Worm (Caenorhabditis elegans) whole organism, early embryonic: Measurements from ENCODE around the gene F53C11.1.

Source experiments
- F13C5.2 ChIP-seq: sonication (generic microtip); optimal IDR thresholded peaks from 2 replicates; lab custom pipeline; 2017; ENCODE audit warnings: mild to moderate bottlenecking, missing genetic modification characterization, inconsistent platforms, missing compliant biosample characterization
- ama-1 ChIP-seq: fragments of 150-350 bp; optimal IDR thresholded peaks from 2 replicates; lab custom pipeline; 2014
- ceh-13 ChIP-seq: fragments of 200-800 bp; sonication (Bioruptor generic); optimal IDR thresholded peaks from 2 replicates; lab custom pipeline; 2018; ENCODE audit warnings: mild to moderate bottlenecking, missing genetic modification characterization, missing compliant biosample characterization
- ceh-36 ChIP-seq: sonication (generic microtip); optimal IDR thresholded peaks from 2 replicates; lab custom pipeline; 2016; ENCODE audit warnings: missing genetic modification characterization, inconsistent platforms, missing compliant biosample characterization
- flt-1 ChIP-seq: fragments of 200-800 bp; sonication (Bioruptor generic); IDR thresholded peaks from 2 replicates; pipeline ENCODE4 v1.3.6; 2022; ENCODE audit warnings: missing genetic modification characterization, missing compliant biosample characterization
- pes-1 ChIP-seq: fragments of 200-800 bp; sonication (Bioruptor generic); IDR thresholded peaks from 2 replicates; pipeline ENCODE4 v1.3.6; 2022; ENCODE audit warnings: missing genetic modification reagents, missing genetic modification characterization, missing compliant biosample characterization
- scrt-1 ChIP-seq: fragments of 200-800 bp; sonication (Bioruptor generic); IDR thresholded peaks from 2 replicates; pipeline ENCODE4 v1.3.6; 2022; ENCODE audit warnings: missing genetic modification characterization, missing compliant biosample characterization
- tbx-37 ChIP-seq: fragments of 200-800 bp; sonication (Bioruptor generic); conservative IDR thresholded peaks from 2 replicates; pipeline ENCODE4 v1.3.6; 2022; ENCODE audit warnings: missing genetic modification reagents, missing genetic modification characterization, missing compliant biosample characterization

- no peak for TF ChIP-seq ceh-36 (tag; lab: Kevin White, UChicago)
- TF ChIP-seq ama-1 (lab: Kevin White, UChicago) = no peak
- TF ChIP-seq pes-1 (GFP tag; lab: Robert Waterston, UW) = no peak
- TF ChIP-seq tbx-37 = no peak
- TF ChIP-seq ceh-13 (GFP tag; lab: Kevin White, UChicago) = no peak
- no peak for TF ChIP-seq scrt-1
- no peak for TF ChIP-seq F13C5.2 (tag; lab: Kevin White, UChicago)
- no peak for TF ChIP-seq flt-1
Observed at ce11 chrV:13794046-13794445, 18.4 kb downstream of the F53C11.1 start.
